Worm (Caenorhabditis elegans) whole organism, young adult: ENCODE results near the gene tpk-1.

Experiments
- B0019.2 ChIP-seq: fragments of 200-800 bp; sonication (Bioruptor generic); conservative IDR thresholded peaks from 2 replicates; pipeline ENCODE4 v1.3.6; 2022; ENCODE audit warnings: missing genetic modification reagents, missing genetic modification characterization, missing compliant biosample characterization
- B0035.1 ChIP-seq: sonication (generic microtip); optimal IDR thresholded peaks from 2 replicates; lab custom pipeline; 2016; ENCODE audit warnings: missing genetic modification characterization, mild to moderate bottlenecking, missing compliant biosample characterization, missing genotype, missing genetic modification reagents
- B0336.3 ChIP-seq: fragments of 200-800 bp; sonication (Bioruptor generic); IDR thresholded peaks from 2 replicates; pipeline ENCODE4 v1.3.6; 2022; ENCODE audit warnings: missing genetic modification characterization, missing compliant biosample characterization
- C06A6.2 ChIP-seq: fragments of 200-800 bp; sonication (Bioruptor generic); conservative IDR thresholded peaks from 2 replicates; pipeline ENCODE4 v1.3.6; 2022; ENCODE audit warnings: missing genetic modification characterization, missing compliant biosample characterization
- C17E4.6 ChIP-seq: fragments of 200-800 bp; sonication (Bioruptor generic); IDR thresholded peaks from 2 replicates; pipeline ENCODE4 v1.3.6; 2022; ENCODE audit warnings: missing genetic modification reagents, missing genetic modification characterization, missing compliant biosample characterization
- F10E7.11 ChIP-seq: sonication (generic microtip); optimal IDR thresholded peaks from 2 replicates; lab custom pipeline; 2017; ENCODE audit warnings: mild to moderate bottlenecking, missing genetic modification characterization, moderate library complexity, missing compliant biosample characterization
- F23B12.7 ChIP-seq: sonication (generic microtip); optimal IDR thresholded peaks from 2 replicates; lab custom pipeline; 2017; ENCODE audit warnings: missing genetic modification characterization, mild to moderate bottlenecking, missing compliant biosample characterization, antibody characterized with exemption, moderate library complexity; ENCODE audit not compliant: insufficient read depth
- F55B11.4 ChIP-seq: sonication (generic microtip); optimal IDR thresholded peaks from 2 replicates; lab custom pipeline; 2016; ENCODE audit warnings: missing compliant biosample characterization, missing genetic modification characterization, borderline replicate concordance; ENCODE audit not compliant: insufficient read depth
- K11D2.4 ChIP-seq: fragments of 200-800 bp; sonication (Bioruptor generic); IDR thresholded peaks from 2 replicates; pipeline ENCODE4 v1.3.6; 2022; ENCODE audit warnings: missing genetic modification reagents, missing genetic modification characterization, missing compliant biosample characterization
- T26A5.8 ChIP-seq: sonication (generic microtip); optimal IDR thresholded peaks from 2 replicates; lab custom pipeline; 2016; ENCODE audit warnings: missing genetic modification characterization, missing compliant biosample characterization
- Y53F4B.3 ChIP-seq: fragments of 200-800 bp; sonication (Bioruptor generic); IDR thresholded peaks from 2 replicates; pipeline ENCODE4 v1.3.6; 2022; ENCODE audit warnings: missing genetic modification reagents, missing genetic modification characterization, missing compliant biosample characterization
- Y53G8AR.9 ChIP-seq: fragments of 200-800 bp; sonication (Bioruptor generic); conservative IDR thresholded peaks from 2 replicates; pipeline ENCODE4 v1.3.6; 2022; ENCODE audit warnings: missing genetic modification reagents, missing genetic modification characterization, missing compliant biosample characterization
- Y79H2A.3 ChIP-seq: fragments of 200-800 bp; sonication (Bioruptor generic); conservative IDR thresholded peaks from 2 replicates; pipeline ENCODE4 v1.3.6; 2022; ENCODE audit warnings: missing genetic modification reagents, missing genetic modification characterization, missing compliant biosample characterization
- ZK185.1 ChIP-seq: sonication (generic microtip); optimal IDR thresholded peaks from 2 replicates; lab custom pipeline; 2016; ENCODE audit warnings: mild to moderate bottlenecking, missing genetic modification characterization, missing compliant biosample characterization; ENCODE audit not compliant: poor library complexity, severe bottlenecking
- ama-1 ChIP-seq, 3 experiments: fragments of 150-350 bp in 1 of 3; sonication (generic microtip) in 2 of 3; optimal IDR thresholded peaks; 2 replicates each; lab custom pipeline; 2014 to 2018; ENCODE audit warnings: missing biosample characterization in 2 of 3, missing genetic modification characterization in 2 of 3, missing genetic modification reagents in 2 of 3
- athp-1 ChIP-seq: sonication (generic microtip); optimal IDR thresholded peaks from 2 replicates; lab custom pipeline; 2017; ENCODE audit warnings: mild to moderate bottlenecking, missing genetic modification characterization, missing compliant biosample characterization
- attf-6 ChIP-seq: fragments of 200-800 bp; sonication (Bioruptor generic); IDR thresholded peaks from 2 replicates; pipeline ENCODE4 v1.3.6; 2022; ENCODE audit warnings: missing genetic modification reagents, missing genetic modification characterization, missing compliant biosample characterization
- cebp-1 ChIP-seq, 2 experiments: fragments of 200-800 bp in 1 of 2; sonication (Bioruptor generic) in 1 of 2; sonication (generic microtip) in 1 of 2; IDR thresholded peaks in 1 of 2; optimal IDR thresholded peaks in 1 of 2; 2 replicates each; pipeline versions ENCODE4 v1.3.6 to Lab custom; 2017 to 2022; ENCODE audit warnings: missing compliant biosample characterization in 2 of 2, missing genetic modification characterization in 2 of 2, mild to moderate bottlenecking in 1 of 2, missing genetic modification reagents in 1 of 2, moderate library complexity in 1 of 2
- ceh-27 ChIP-seq: fragments of 200-800 bp; sonication (Bioruptor generic); optimal IDR thresholded peaks from 2 replicates; lab custom pipeline; 2018; ENCODE audit warnings: mild to moderate bottlenecking, missing genetic modification characterization, moderate library complexity, missing compliant biosample characterization
- die-1 ChIP-seq: sonication (generic microtip); optimal IDR thresholded peaks from 2 replicates; lab custom pipeline; 2016; ENCODE audit warnings: missing genotype, mild to moderate bottlenecking, missing genetic modification characterization, missing compliant biosample characterization
- ekl-4 ChIP-seq: fragments of 200-800 bp; sonication (Bioruptor generic); IDR thresholded peaks from 2 replicates; pipeline ENCODE4 v1.3.6; 2022; ENCODE audit warnings: missing genetic modification reagents, missing genetic modification characterization, missing compliant biosample characterization
- ets-4 ChIP-seq: fragments of 200-800 bp; sonication (Bioruptor generic); optimal IDR thresholded peaks from 2 replicates; lab custom pipeline; 2018; ENCODE audit warnings: mild to moderate bottlenecking, missing genetic modification characterization, missing compliant biosample characterization
- him-1 ChIP-seq: sonication (generic microtip); optimal IDR thresholded peaks from 2 replicates; lab custom pipeline; 2016; ENCODE audit warnings: missing genotype, missing genetic modification reagents, missing genetic modification characterization, missing compliant biosample characterization
- hlh-26 ChIP-seq: fragments of 200-800 bp; sonication (Bioruptor generic); conservative IDR thresholded peaks from 2 replicates; pipeline ENCODE4 v1.3.6; 2022; ENCODE audit warnings: missing genetic modification reagents, missing genetic modification characterization, missing compliant biosample characterization
- hmg-1.2 ChIP-seq: fragments of 200-800 bp; sonication (Bioruptor generic); IDR thresholded peaks from 2 replicates; pipeline ENCODE4 v1.3.6; 2022; ENCODE audit warnings: missing genetic modification reagents, missing genetic modification characterization, missing compliant biosample characterization
- hsf-1 ChIP-seq: fragments of 200-800 bp; sonication (Bioruptor generic); IDR thresholded peaks from 2 replicates; pipeline ENCODE4 v1.3.6; 2022; ENCODE audit warnings: missing genetic modification reagents, missing genetic modification characterization, missing compliant biosample characterization
- let-526 ChIP-seq: fragments of 200-800 bp; sonication (Bioruptor generic); IDR thresholded peaks from 2 replicates; pipeline ENCODE4 v1.3.6; 2022; ENCODE audit warnings: missing genetic modification reagents, missing genetic modification characterization, missing compliant biosample characterization
- let-607 ChIP-seq, 2 experiments: fragments of 200-800 bp in 1 of 2; sonication (Bioruptor generic) in 1 of 2; sonication (generic microtip) in 1 of 2; optimal IDR thresholded peaks; 2 replicates each; lab custom pipeline; 2016 to 2018; ENCODE audit warnings: mild to moderate bottlenecking in 2 of 2, missing compliant biosample characterization in 2 of 2, missing genetic modification characterization in 2 of 2, moderate library complexity in 2 of 2, missing genotype in 1 of 2
- lir-1 ChIP-seq: fragments of 200-800 bp; sonication (Bioruptor generic); conservative IDR thresholded peaks from 2 replicates; pipeline ENCODE4 v1.3.6; 2022; ENCODE audit warnings: missing genetic modification reagents, missing genetic modification characterization, missing compliant biosample characterization
- lsy-27 ChIP-seq: sonication (generic microtip); optimal IDR thresholded peaks from 2 replicates; lab custom pipeline; 2017; ENCODE audit warnings: missing genetic modification characterization, mild to moderate bottlenecking, missing compliant biosample characterization, antibody characterized with exemption, missing genotype, borderline replicate concordance; ENCODE audit not compliant: insufficient read depth
- madf-10 ChIP-seq: sonication (generic microtip); optimal IDR thresholded peaks from 2 replicates; lab custom pipeline; 2016; ENCODE audit warnings: mild to moderate bottlenecking, missing genetic modification characterization, missing compliant biosample characterization
- mxl-1 ChIP-seq: sonication (generic microtip); optimal IDR thresholded peaks from 2 replicates; lab custom pipeline; 2016; ENCODE audit warnings: missing genetic modification characterization, missing compliant biosample characterization
- nfyb-1 ChIP-seq: fragments of 200-800 bp; sonication (Bioruptor generic); IDR thresholded peaks from 2 replicates; pipeline ENCODE4 v1.3.6; 2022; ENCODE audit warnings: missing genetic modification reagents, missing genetic modification characterization, missing compliant biosample characterization
- nhr-80 ChIP-seq: sonication (generic microtip); optimal IDR thresholded peaks from 2 replicates; lab custom pipeline; 2016; ENCODE audit warnings: missing genetic modification characterization, missing compliant biosample characterization
- nhr-90 ChIP-seq: sonication (generic microtip); optimal IDR thresholded peaks from 2 replicates; lab custom pipeline; 2016; ENCODE audit warnings: missing genotype, mild to moderate bottlenecking, missing genetic modification characterization, missing compliant biosample characterization
- rec-8 ChIP-seq, 2 experiments: sonication (generic microtip); optimal IDR thresholded peaks; 2 replicates each; lab custom pipeline; 2016; ENCODE audit warnings: mild to moderate bottlenecking in 2 of 2, missing genetic modification characterization in 2 of 2, missing genetic modification reagents in 2 of 2, missing genotype in 2 of 2, missing biosample characterization in 1 of 2, missing compliant biosample characterization in 1 of 2, moderate library complexity in 1 of 2
- tbp1 ChIP-seq: fragments of 200-800 bp; sonication (Bioruptor generic); optimal IDR thresholded peaks from 2 replicates; lab custom pipeline; 2018; ENCODE audit warnings: mild to moderate bottlenecking, missing genetic modification characterization, missing compliant biosample characterization
- tlf-1 ChIP-seq: fragments of 200-800 bp; sonication (Bioruptor generic); optimal IDR thresholded peaks from 2 replicates; lab custom pipeline; 2018; ENCODE audit warnings: mild to moderate bottlenecking, missing genetic modification characterization, missing compliant biosample characterization
- unc-130 ChIP-seq: sonication (generic microtip); optimal IDR thresholded peaks from 2 replicates; lab custom pipeline; 2016; ENCODE audit warnings: missing genetic modification reagents, missing genetic modification characterization, missing compliant biosample characterization
- unc-62 ChIP-seq: fragments of 150-350 bp; optimal IDR thresholded peaks from 2 replicates; lab custom pipeline; 2014; ENCODE audit warnings: missing biosample characterization, missing genetic modification reagents, missing genetic modification characterization
- zim-3 ChIP-seq: sonication (generic microtip); optimal IDR thresholded peaks from 2 replicates; lab custom pipeline; 2017; ENCODE audit warnings: mild to moderate bottlenecking, missing genetic modification characterization, moderate library complexity, missing compliant biosample characterization
- ztf-26 ChIP-seq: sonication (generic microtip); optimal IDR thresholded peaks from 2 replicates; lab custom pipeline; 2017; ENCODE audit warnings: missing genetic modification characterization, missing compliant biosample characterization

tpk-1 gene

DNA sequence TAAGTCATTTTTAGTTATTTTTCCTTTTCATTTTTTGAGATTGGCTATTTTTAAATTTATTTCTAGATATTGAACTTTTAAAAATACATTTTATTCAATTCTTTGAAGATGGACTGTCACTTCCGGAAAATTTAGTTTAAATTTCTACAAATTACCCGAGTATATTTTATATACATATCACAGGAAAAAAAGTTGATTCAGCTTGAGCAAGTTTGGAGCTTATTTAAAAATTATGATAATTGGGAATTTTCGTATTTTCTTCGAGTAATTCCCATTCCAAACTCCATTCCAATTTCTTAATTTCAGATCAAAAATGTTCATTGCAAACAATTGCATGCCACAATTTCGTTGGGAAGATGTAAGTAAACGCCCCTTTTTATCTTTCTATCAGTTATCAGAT is 17.8 kb downstream of the tpk-1 start, which contains the start of gene arrd-15 (continued):
- TF ChIP-seq lsy-27 (tag; lab: Kevin White, UChicago) (no peak), Y53G8AR.9 (GFP tag; lab: Robert Waterston, UW) (no peak), F23B12.7 (tag; lab: Kevin White, UChicago) (no peak), F55B11.4 (tag; lab: Kevin White, UChicago) (no peak), unc-130 (GFP tag; lab: Kevin White, UChicago) (no peak)
- TF ChIP-seq, all 124 proteins: peak for 0

DNA sequence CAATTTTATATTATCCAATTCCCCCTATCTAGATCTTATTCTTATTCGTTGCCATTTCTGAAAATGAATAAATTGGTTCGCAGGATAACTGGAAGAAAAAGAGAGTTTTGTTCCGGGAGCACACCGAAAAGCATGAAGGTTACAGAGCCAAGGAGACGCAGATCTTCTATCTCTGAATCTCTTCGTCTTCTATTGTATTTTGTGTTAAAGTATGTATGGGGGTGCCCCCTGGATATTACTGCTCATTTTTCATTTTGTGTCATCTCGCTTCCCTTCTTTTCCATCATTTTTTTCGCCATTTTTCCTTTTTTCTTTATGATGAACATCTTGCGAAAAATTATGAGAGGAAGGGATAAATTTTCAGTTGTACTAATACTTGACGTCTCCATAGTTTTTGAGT is 21.8 kb downstream of the tpk-1 start:
- TF ChIP-seq K11D2.4 (GFP tag; lab: Robert Waterston, UW) (no peak), rec-8 (tag; optimal IDR thresholded peaks at IDR 0.05; lab: Kevin White, UChicago) (no peak), let-607 (tag; optimal IDR thresholded peaks at IDR 0.05; lab: Kevin White, UChicago) (no peak), C17E4.6 (GFP tag; lab: Robert Waterston, UW) (no peak), B0035.1 (tag; lab: Kevin White, UChicago) (no peak), mxl-1 (tag; lab: Kevin White, UChicago) (no peak), lir-1 (GFP tag; lab: Robert Waterston, UW) (no peak), tlf-1 (GFP tag; lab: Kevin White, UChicago) (no peak), him-1 (tag; lab: Kevin White, UChicago) (no peak), ztf-26 (tag; lab: Kevin White, UChicago) (no peak)

DNA sequence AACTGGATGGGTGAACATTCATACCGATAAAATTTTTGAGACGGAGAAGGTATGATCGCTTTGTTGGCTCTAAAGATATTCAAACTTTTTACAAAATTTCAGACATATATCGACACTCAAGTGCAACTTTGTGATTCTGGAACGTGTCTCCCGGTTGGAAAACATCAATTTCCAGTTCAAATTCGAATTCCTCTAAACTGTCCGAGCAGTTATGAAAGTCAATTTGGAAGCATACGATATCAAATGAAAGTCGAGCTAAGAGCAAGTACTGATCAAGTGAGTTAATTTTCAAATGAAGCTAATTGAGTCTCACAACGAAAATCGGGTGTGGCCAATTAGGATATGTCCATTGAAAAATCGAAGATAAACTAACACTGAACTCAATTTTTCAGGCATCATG is 22.4 kb downstream of the tpk-1 start:
- TF ChIP-seq Y53F4B.3 (GFP tag; lab: Robert Waterston, UW) (no peak), F10E7.11 (tag; lab: Kevin White, UChicago) (no peak), ceh-27 (no peak), ZK185.1 (tag; lab: Kevin White, UChicago) (no peak), T26A5.8 (tag; lab: Kevin White, UChicago) (no peak), hmg-1.2 (GFP tag; lab: Robert Waterston, UW) (no peak), athp-1 (tag; lab: Kevin White, UChicago) (no peak), B0019.2 (GFP tag; lab: Robert Waterston, UW) (no peak), ekl-4 (GFP tag; lab: Robert Waterston, UW) (no peak), ama-1 (optimal IDR thresholded peaks at IDR 0.05; lab: Kevin White, UChicago) (no peak), ama-1 (GFP tag; optimal IDR thresholded peaks at IDR 0.05; lab: Kevin White, UChicago) (no peak), K11D2.4 (GFP tag; lab: Robert Waterston, UW) (no peak), mxl-1 (tag; lab: Kevin White, UChicago) (no peak), Y53G8AR.9 (GFP tag; lab: Robert Waterston, UW) (no peak), C06A6.2 (GFP tag; lab: Robert Waterston, UW) (no peak), Y79H2A.3 (no peak), zim-3 (no peak), attf-6 (GFP tag; lab: Robert Waterston, UW) (no peak)

DNA sequence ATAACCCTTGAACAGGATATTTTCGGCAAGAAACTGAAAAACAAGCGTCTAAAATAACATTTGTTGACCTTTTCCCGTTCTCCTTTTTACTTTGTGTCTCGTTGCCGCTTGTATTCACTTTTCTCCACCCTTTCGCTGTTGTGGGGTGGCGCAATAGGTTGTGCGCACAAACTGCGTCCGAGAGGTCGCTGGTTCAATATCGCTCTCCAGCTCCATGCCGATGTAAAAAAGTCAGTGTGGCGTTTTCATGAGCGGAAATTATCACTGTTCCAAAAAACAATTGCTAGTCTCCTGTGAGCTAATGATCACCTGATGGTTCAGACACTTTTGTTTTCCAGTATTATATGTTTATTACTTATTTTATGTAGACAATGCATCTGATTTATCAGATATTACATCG is 25.6 kb downstream of the tpk-1 start:
- TF ChIP-seq cebp-1 (GFP tag; IDR thresholded peaks at IDR 0.05; lab: Robert Waterston, UW) (0 out of 2 replicates have a peak, but pooled peaks have one; percentile 47), cebp-1 (tag; optimal IDR thresholded peaks at IDR 0.05; lab: Kevin White, UChicago) (no peak), ztf-26 (tag; lab: Kevin White, UChicago) (no peak), nhr-80 (no peak), unc-62 (GFP tag; lab: Kevin White, UChicago) (no peak), B0035.1 (tag; lab: Kevin White, UChicago) (peak; percentile 34), nfyb-1 (no peak), madf-10 (tag; lab: Kevin White, UChicago) (peak; percentile 81), hsf-1 (GFP tag; lab: Robert Waterston, UW) (no peak), ets-4 (peak; percentile 57), F10E7.11 (tag; lab: Kevin White, UChicago) (peak; percentile 24), B0336.3 (GFP tag; lab: Robert Waterston, UW) (no peak), die-1 (tag; lab: Kevin White, UChicago) (peak; percentile 92), nhr-90 (peak; percentile 89), let-526 (GFP tag; lab: Robert Waterston, UW) (peak; percentile 68; the same call in 1 of the 2 replicates), lir-1 (GFP tag; lab: Robert Waterston, UW) (0 out of 2 replicates have a peak, but pooled peaks have one; percentile 58), tbp1 (peak; percentile 94), hlh-26 (GFP tag; lab: Robert Waterston, UW) (no peak)
